Worm (Caenorhabditis elegans): ENCODE data around the gene mrps-17.

The mrps-17 gene

ce11 chrIII:6431766-6432228, at the start of gene mrps-17, which contains the start of gene txdc-9 (continued):
- TF ChIP-seq mep-1 (tag; optimal IDR thresholded peaks at IDR 0.05) (peak; percentile 97), vab-15 (tag; optimal IDR thresholded peaks at IDR 0.05) (peak; percentile 86), fkh-10 (GFP tag; optimal IDR thresholded peaks at IDR 0.05) (peak; percentile 62), ceh-8 (GFP tag; optimal IDR thresholded peaks at IDR 0.05) (peak; percentile 57), fkh-8 (tag; optimal IDR thresholded peaks at IDR 0.05) (peak; percentile 44), pag-3 (tag; optimal IDR thresholded peaks at IDR 0.05; ENCODE audit: borderline replicate concordance, insufficient read depth) (no peak), hlh-17 (GFP tag; optimal IDR thresholded peaks at IDR 0.05; ENCODE audit: borderline replicate concordance) (no peak), lin-14 (GFP tag; optimal IDR thresholded peaks at IDR 0.05) (peak; percentile 84), tbx-2 (tag; optimal IDR thresholded peaks at IDR 0.05) (peak; percentile 70), C34B4.2 (tag; optimal IDR thresholded peaks at IDR 0.05) (no peak), nhr-47 (tag; optimal IDR thresholded peaks at IDR 0.05) (peak; percentile 78), ztf-4 (tag; optimal IDR thresholded peaks at IDR 0.05) (peak; percentile 49), nhr-85 (tag) (peak; percentile 52), ets-5 (GFP tag; IDR thresholded peaks at IDR 0.05) (no peak), dsc-1 (tag; optimal IDR thresholded peaks at IDR 0.05) (no peak), sox-4 (tag; optimal IDR thresholded peaks at IDR 0.05) (no peak), nhr-19 (GFP tag; conservative IDR thresholded peaks at IDR 0.05) (peak; percentile 75), hlh-4 (tag; optimal IDR thresholded peaks at IDR 0.05) (no peak), lin-15B (tag; optimal IDR thresholded peaks at IDR 0.05) (peak; percentile 82), efl-3 (GFP tag; optimal IDR thresholded peaks at IDR 0.05) (no peak), ama-1 (optimal IDR thresholded peaks at IDR 0.05) (no peak), Y116A8C.19 (tag; optimal IDR thresholded peaks at IDR 0.05; ENCODE audit: borderline replicate concordance) (no peak), rnt-1 (tag; optimal IDR thresholded peaks at IDR 0.05) (peak; percentile 78), elt-3 (tag; optimal IDR thresholded peaks at IDR 0.05) (peak in 2 of 6 experiments; percentile 45 to 76), ceh-90 (tag; optimal IDR thresholded peaks at IDR 0.05) (no peak), snpc-4 (tag; optimal IDR thresholded peaks at IDR 0.05) (no peak), aly-2 (tag; optimal IDR thresholded peaks at IDR 0.05) (peak; percentile 71), unc-86 (tag; optimal IDR thresholded peaks at IDR 0.05) (peak; percentile 78), elt-2 (tag; optimal IDR thresholded peaks at IDR 0.05) (peak; percentile 2), xbp-1 (tag; optimal IDR thresholded peaks at IDR 0.05) (peak; percentile 68), nhr-28 (tag; optimal IDR thresholded peaks at IDR 0.05) (no peak)

ce11 chrIII:6479439-6479838, 47.8 kb upstream of the mrps-17 start:
- no peak for TF ChIP-seq snpc-4 (tag; optimal IDR thresholded peaks at IDR 0.05)
- TF ChIP-seq lir-3 (tag; optimal IDR thresholded peaks at IDR 0.05; ENCODE audit: poor library complexity), result no peak
- TF ChIP-seq blmp-1 (tag; optimal IDR thresholded peaks at IDR 0.05), result no peak
- TF ChIP-seq pax-3 (tag; optimal IDR thresholded peaks at IDR 0.05), result no peak
- TF ChIP-seq rnt-1 (tag; optimal IDR thresholded peaks at IDR 0.05), result no peak
- TF ChIP-seq dpl-1 (GFP tag; optimal IDR thresholded peaks at IDR 0.05), result no peak
- no peak for TF ChIP-seq ceh-82 (tag; optimal IDR thresholded peaks at IDR 0.05)
- no peak for TF ChIP-seq tbx-2 (tag; optimal IDR thresholded peaks at IDR 0.05)
- no peak for TF ChIP-seq lin-35 (GFP tag; optimal IDR thresholded peaks at IDR 0.05)

ce11 chrIII:6478256-6479004, 46.8 kb upstream of the mrps-17 start, which contains the start of gene zip-8:
TSS of gene zip-8 (plus strand) at chrIII:6478955.
- TF ChIP-seq ama-1 (optimal IDR thresholded peaks at IDR 0.05), result no peak
- TF ChIP-seq dsc-1 (tag; optimal IDR thresholded peaks at IDR 0.05), result no peak
- TF ChIP-seq hlh-4 (tag; optimal IDR thresholded peaks at IDR 0.05), result no peak
- no peak for TF ChIP-seq vab-15 (tag; optimal IDR thresholded peaks at IDR 0.05)
- TF ChIP-seq irx-1 (tag; optimal IDR thresholded peaks at IDR 0.05), result no peak
- no peak for TF ChIP-seq unc-30 (tag; optimal IDR thresholded peaks at IDR 0.05)
- no peak for TF ChIP-seq lir-3 (tag; optimal IDR thresholded peaks at IDR 0.05; ENCODE audit: poor library complexity)
- TF ChIP-seq zip-4 (GFP tag; optimal IDR thresholded peaks at IDR 0.05), result no peak
- no peak for TF ChIP-seq unc-62 (GFP tag; optimal IDR thresholded peaks at IDR 0.05)
- no peak for TF ChIP-seq sup-37 (GFP tag; optimal IDR thresholded peaks at IDR 0.05)

Measured in whole organism, L1 larva.